Worm (Caenorhabditis elegans): ENCODE measurements around the gene Y59C2A.3.

Gene Y59C2A.3

DNA sequence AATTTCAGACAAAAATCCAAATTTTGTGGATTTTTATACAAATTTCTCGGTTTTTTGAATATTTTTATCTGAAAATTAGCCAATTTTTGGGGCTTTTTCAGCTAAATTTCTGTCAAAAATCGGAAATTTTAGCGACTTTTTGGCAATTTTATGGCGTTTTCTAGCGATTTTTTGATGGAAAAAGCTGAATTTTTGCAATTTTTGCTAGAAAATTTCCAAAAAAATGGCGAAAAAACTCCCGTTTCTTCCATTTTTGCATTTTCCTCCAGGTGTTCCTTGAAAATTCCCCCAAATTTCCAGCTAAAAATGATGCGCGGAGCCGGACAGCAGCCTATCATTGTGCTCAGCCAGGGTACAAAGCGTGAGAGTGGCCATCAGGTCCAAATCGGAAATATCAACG lies 13.5 kb upstream of the Y59C2A.3 start, which contains the start of gene cct-3:
TSS of gene cct-3 (plus strand) at position 301 of the 400 bp plus-strand sequence.
- TF ChIP-seq ceh-16 (tag; optimal IDR thresholded peaks at IDR 0.05), result no peak
- TF ChIP-seq nhr-129 (tag; optimal IDR thresholded peaks at IDR 0.05), result no peak
- no peak for TF ChIP-seq ceh-82 (tag; optimal IDR thresholded peaks at IDR 0.05)
- no peak for TF ChIP-seq aly-2 (tag; optimal IDR thresholded peaks at IDR 0.05)
- TF ChIP-seq ZK546.5 (tag; optimal IDR thresholded peaks at IDR 0.05), result no peak
- TF ChIP-seq unc-39 (tag; optimal IDR thresholded peaks at IDR 0.05), result no peak
- no peak for TF ChIP-seq nhr-25 (tag; optimal IDR thresholded peaks at IDR 0.05)
- TF ChIP-seq unc-62 (GFP tag; optimal IDR thresholded peaks at IDR 0.05), result no peak
- no peak for TF ChIP-seq gmeb-1 (tag; optimal IDR thresholded peaks at IDR 0.05)
- no peak for TF ChIP-seq peb-1 (tag; optimal IDR thresholded peaks at IDR 0.05)
- TF ChIP-seq C34F6.9 (tag; optimal IDR thresholded peaks at IDR 0.05), result no peak
- no peak for TF ChIP-seq zag-1 (tag; optimal IDR thresholded peaks at IDR 0.05)
- no peak for TF ChIP-seq lin-13 (GFP tag; optimal IDR thresholded peaks at IDR 0.05)

DNA sequence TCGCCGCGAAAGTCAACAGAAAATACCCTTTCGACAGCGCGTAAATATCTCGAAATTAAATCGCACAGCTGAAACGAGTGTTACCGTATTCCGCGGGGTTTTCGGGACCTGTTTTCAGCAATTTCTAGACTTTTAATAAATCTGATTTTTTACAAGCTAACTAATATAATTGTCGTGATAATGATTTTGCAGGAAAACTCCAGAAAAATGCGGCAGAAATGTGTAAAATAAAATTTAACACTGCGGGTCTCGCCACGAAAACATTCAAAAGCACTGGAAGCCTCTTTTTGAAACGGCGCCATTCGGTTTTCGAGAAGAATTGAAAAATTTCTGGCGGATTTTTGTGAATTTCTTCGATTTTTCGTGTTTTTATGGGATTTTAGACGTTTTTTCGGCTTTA lies 12.7 kb upstream of the Y59C2A.3 start, which contains the start of gene F54A3.6:
TSS of gene F54A3.6 (minus strand) at position 42 of the 400 bp plus-strand sequence.
- peak; percentile 67 to 89 for TF ChIP-seq lsy-2 (tag; optimal IDR thresholded peaks at IDR 0.05)

DNA sequence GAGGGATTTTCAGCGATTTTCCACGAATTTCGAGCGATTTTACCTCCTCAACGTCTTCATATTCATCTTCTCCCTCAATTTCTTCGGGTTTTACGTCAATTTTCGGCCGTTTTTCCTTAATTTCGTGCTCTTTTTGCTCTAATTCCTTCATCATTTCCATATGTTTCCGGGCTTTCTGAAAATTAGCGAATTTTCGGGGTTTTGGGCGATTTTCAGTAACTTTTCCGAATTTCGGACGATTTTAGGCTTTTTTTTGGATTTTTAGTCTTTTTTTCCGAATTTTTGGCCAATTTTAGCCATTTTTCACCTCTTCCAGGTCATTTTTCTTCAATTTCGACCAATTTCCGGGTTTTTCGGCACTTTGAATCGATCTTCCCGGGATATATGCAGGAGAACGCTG lies 10.6 kb upstream of the Y59C2A.3 start:
- TF ChIP-seq peb-1 (tag; optimal IDR thresholded peaks at IDR 0.05), result no peak
- TF ChIP-seq lin-13 (GFP tag; optimal IDR thresholded peaks at IDR 0.05), result no peak
- TF ChIP-seq ceh-82 (tag; optimal IDR thresholded peaks at IDR 0.05), result no peak
- no peak for TF ChIP-seq sma-3 (GFP tag; optimal IDR thresholded peaks at IDR 0.05)
- TF ChIP-seq ztf-4 (tag; optimal IDR thresholded peaks at IDR 0.05), result no peak
- no peak for TF ChIP-seq mab-5 (tag; optimal IDR thresholded peaks at IDR 0.05)

DNA sequence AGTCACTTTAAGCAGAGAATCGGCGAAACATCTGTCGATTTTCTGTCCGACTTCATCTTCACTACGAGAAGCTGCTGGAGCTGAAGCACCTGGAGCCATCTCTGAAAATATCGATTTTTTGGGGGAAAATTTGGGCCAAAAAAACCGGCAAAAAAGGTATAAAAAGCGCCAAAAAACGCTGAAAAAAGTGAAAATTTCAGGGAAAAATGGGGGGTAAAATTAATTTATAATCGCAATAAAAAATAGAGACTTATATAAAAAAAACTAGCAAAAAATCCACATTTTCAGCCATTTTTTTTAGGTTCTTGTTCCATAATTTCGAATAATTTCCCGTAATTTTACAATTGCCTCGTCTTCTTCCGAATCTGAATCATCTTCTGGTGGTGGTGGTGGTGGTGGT lies 5.9 kb upstream of the Y59C2A.3 start, which contains the start of gene F54A3.5:
TSS of gene F54A3.5 (minus strand) at position 101 of the 400 bp plus-strand sequence.
- TF ChIP-seq nhr-10 (tag; optimal IDR thresholded peaks at IDR 0.05) (no peak), mab-5 (tag; optimal IDR thresholded peaks at IDR 0.05) (no peak), lsy-2 (tag; optimal IDR thresholded peaks at IDR 0.05) (no peak), crh-2 (tag; optimal IDR thresholded peaks at IDR 0.05) (no peak), lin-13 (GFP tag; optimal IDR thresholded peaks at IDR 0.05) (no peak), nhr-23 (tag; optimal IDR thresholded peaks at IDR 0.05) (no peak), aly-2 (tag; optimal IDR thresholded peaks at IDR 0.05) (no peak), snpc-4 (tag; optimal IDR thresholded peaks at IDR 0.05) (no peak), nhr-237 (tag; optimal IDR thresholded peaks at IDR 0.05) (no peak), unc-55 (GFP tag; optimal IDR thresholded peaks at IDR 0.05) (no peak), elt-1 (tag; optimal IDR thresholded peaks at IDR 0.05) (no peak), R02D3.7 (tag; optimal IDR thresholded peaks at IDR 0.05) (no peak), ZK546.5 (tag; optimal IDR thresholded peaks at IDR 0.05) (no peak), skn-1 (tag; optimal IDR thresholded peaks at IDR 0.05) (no peak), nhr-129 (tag; optimal IDR thresholded peaks at IDR 0.05) (no peak), unc-62 (GFP tag; optimal IDR thresholded peaks at IDR 0.05) (no peak), blmp-1 (tag; optimal IDR thresholded peaks at IDR 0.05; ENCODE audit: insufficient read depth) (no peak), nhr-12 (tag; optimal IDR thresholded peaks at IDR 0.05) (no peak), sma-9 (GFP tag; optimal IDR thresholded peaks at IDR 0.05) (no peak), sma-9 (tag; optimal IDR thresholded peaks at IDR 0.05) (no peak), C34F6.9 (tag; optimal IDR thresholded peaks at IDR 0.05) (no peak)

DNA sequence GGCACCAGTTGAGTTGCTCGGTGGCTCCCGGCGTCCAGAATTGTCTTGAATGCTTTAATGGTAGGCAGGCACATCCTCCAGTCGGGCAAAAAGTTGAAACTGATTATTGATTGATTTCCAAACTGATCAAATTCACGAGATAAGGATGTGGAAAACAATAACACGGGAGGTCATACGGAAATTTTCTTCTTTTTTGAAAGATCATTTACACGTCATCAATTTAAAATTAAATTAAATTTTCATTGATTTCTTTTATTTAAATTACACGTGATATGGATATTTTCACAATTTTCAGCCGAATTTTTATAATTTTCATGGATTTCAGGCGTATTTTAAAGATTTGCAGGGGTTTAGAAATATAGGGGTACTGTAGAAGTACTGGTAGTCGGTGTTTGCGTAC lies 3.7 kb upstream of the Y59C2A.3 start, which contains the start of gene cbs-2:
TSS of gene cbs-2 (minus strand) at position 101 of the 400 bp plus-strand sequence.
- no peak for TF ChIP-seq lsy-2 (tag; optimal IDR thresholded peaks at IDR 0.05)
- TF ChIP-seq sma-3 (GFP tag; optimal IDR thresholded peaks at IDR 0.05), result no peak
- no peak for TF ChIP-seq unc-55 (GFP tag; optimal IDR thresholded peaks at IDR 0.05)
- no peak for TF ChIP-seq dmd-4 (tag; optimal IDR thresholded peaks at IDR 0.05)
- TF ChIP-seq nhr-12 (tag; optimal IDR thresholded peaks at IDR 0.05), result no peak
- no peak for TF ChIP-seq C34F6.9 (tag; optimal IDR thresholded peaks at IDR 0.05)
- no peak for TF ChIP-seq nhr-21 (tag; optimal IDR thresholded peaks at IDR 0.05)
- no peak for TF ChIP-seq nhr-6 (tag; optimal IDR thresholded peaks at IDR 0.05)
- no peak for TF ChIP-seq ztf-11 (tag; optimal IDR thresholded peaks at IDR 0.05)
- TF ChIP-seq unc-39 (tag; optimal IDR thresholded peaks at IDR 0.05), result no peak
- TF ChIP-seq nhr-129 (tag; optimal IDR thresholded peaks at IDR 0.05), result no peak
- no peak for TF ChIP-seq nhr-237 (tag; optimal IDR thresholded peaks at IDR 0.05)
- no peak for TF ChIP-seq ceh-82 (tag; optimal IDR thresholded peaks at IDR 0.05)
- no peak for TF ChIP-seq elt-3 (tag; optimal IDR thresholded peaks at IDR 0.05)
- no peak for TF ChIP-seq lin-39 (tag; optimal IDR thresholded peaks at IDR 0.05)
- TF ChIP-seq F13H6.1 (tag; optimal IDR thresholded peaks at IDR 0.05), result no peak
- TF ChIP-seq mab-5 (tag; optimal IDR thresholded peaks at IDR 0.05), result no peak
- TF ChIP-seq sem-4 (tag; optimal IDR thresholded peaks at IDR 0.05), result no peak
- no peak for TF ChIP-seq mbf-1 (tag; optimal IDR thresholded peaks at IDR 0.05)
- TF ChIP-seq fos-1 (tag; optimal IDR thresholded peaks at IDR 0.05), result no peak

Data from whole organism, L2 larva.